Fruit fly (Drosophila melanogaster) whole organism, embryonic: ENCODE data around the gene GstD5.
A peak's percentile ranks its signal among the peaks of the same experiment; 100 is the strongest.

Experiments used
- Abd-B ChIP-seq: fragments of 200-800 bp; sonication (Bioruptor generic); optimal IDR thresholded peaks from 2 replicates; lab custom pipeline; 2018; ENCODE audit warnings: missing biosample characterization, mild to moderate bottlenecking, missing genetic modification characterization, moderate library complexity
- Adf1 ChIP-seq: fragments of 200-800 bp; sonication (Bioruptor generic); IDR thresholded peaks from 2 replicates; pipeline ENCODE4 v1.3.6; 2022; ENCODE audit warnings: missing biosample characterization, missing genetic modification characterization
- Aef1 ChIP-seq: fragments of 200-800 bp; sonication (Bioruptor generic); IDR thresholded peaks from 3 replicates; pipeline ENCODE4 v1.3.6; 2022; ENCODE audit warnings: missing biosample characterization, missing genetic modification characterization
- C15 ChIP-seq: fragments of 200-800 bp; sonication (Bioruptor generic); IDR thresholded peaks from 3 replicates; pipeline ENCODE4 v1.3.6; 2022; ENCODE audit warnings: missing biosample characterization, missing genetic modification characterization
- CG12071 ChIP-seq: fragments of 200-800 bp; sonication (Bioruptor generic); optimal IDR thresholded peaks from 3 replicates; lab custom pipeline; 2018; ENCODE audit warnings: missing biosample characterization, mild to moderate bottlenecking, missing genetic modification characterization
- CG12391 ChIP-seq: fragments of 200-800 bp; sonication (Bioruptor generic); optimal IDR thresholded peaks from 3 replicates; lab custom pipeline; 2018; ENCODE audit warnings: missing biosample characterization, mild to moderate bottlenecking, missing genetic modification characterization, moderate library complexity
- CG14710 ChIP-seq: fragments of 200-800 bp; sonication (Bioruptor generic); optimal IDR thresholded peaks from 3 replicates; lab custom pipeline; 2019; ENCODE audit warnings: missing biosample characterization, mild to moderate bottlenecking, missing genetic modification characterization, moderate library complexity
- CG15479 ChIP-seq: fragments of 200-800 bp; sonication (Bioruptor generic); optimal IDR thresholded peaks from 3 replicates; lab custom pipeline; 2019; ENCODE audit warnings: missing biosample characterization, mild to moderate bottlenecking, missing genetic modification characterization, moderate library complexity
- CG16863 ChIP-seq: fragments of 200-800 bp; sonication (Bioruptor generic); optimal IDR thresholded peaks from 3 replicates; lab custom pipeline; 2016; ENCODE audit warnings: missing biosample characterization, missing genetic modification characterization
- CG18011 ChIP-seq: fragments of 200-800 bp; sonication (Bioruptor generic); optimal IDR thresholded peaks from 2 replicates; lab custom pipeline; 2017; ENCODE audit warnings: missing biosample characterization, missing genetic modification characterization, mild to moderate bottlenecking, moderate library complexity, missing genotype
- CG18476 ChIP-seq: fragments of 200-800 bp; sonication (Bioruptor generic); optimal IDR thresholded peaks from 2 replicates; lab custom pipeline; 2016; ENCODE audit warnings: missing biosample characterization, mild to moderate bottlenecking, missing genetic modification characterization
- CG18764 ChIP-seq: fragments of 200-800 bp; sonication (Bioruptor generic); optimal IDR thresholded peaks from 3 replicates; lab custom pipeline; 2016; ENCODE audit warnings: missing biosample characterization, missing genetic modification characterization
- CG2129 ChIP-seq: fragments of 200-800 bp; sonication (Bioruptor generic); IDR thresholded peaks from 2 replicates; pipeline ENCODE4 v1.3.6; 2022; ENCODE audit warnings: missing biosample characterization, missing genetic modification characterization; ENCODE audit not compliant: partially characterized antibody
- CG30020 ChIP-seq: fragments of 200-800 bp; optimal IDR thresholded peaks from 2 replicates; lab custom pipeline; 2019; ENCODE audit warnings: missing biosample characterization, mild to moderate bottlenecking, missing genetic modification characterization, moderate library complexity
- CG31224 ChIP-seq: fragments of 200-800 bp; sonication (Bioruptor generic); IDR thresholded peaks from 2 replicates; pipeline ENCODE4 v1.3.6; 2022; ENCODE audit warnings: missing biosample characterization, missing genetic modification characterization
- CG3726 ChIP-seq: fragments of 200-800 bp; sonication (Bioruptor generic); IDR thresholded peaks from 3 replicates; pipeline ENCODE4, ENCODE4 v1.3.6; 2022; ENCODE audit warnings: missing biosample characterization, missing genetic modification characterization
- CG6654 ChIP-seq: fragments of 200-800 bp; sonication (Bioruptor generic); optimal IDR thresholded peaks from 2 replicates; lab custom pipeline; 2017; ENCODE audit warnings: missing biosample characterization, mild to moderate bottlenecking, missing genetic modification characterization
- CkIIα-i1 ChIP-seq: fragments of 200-800 bp; sonication (Bioruptor generic); IDR thresholded peaks from 2 replicates; pipeline ENCODE4 v1.3.6; 2022; ENCODE audit warnings: missing biosample characterization, missing genetic modification characterization
- D ChIP-seq, 2 experiments: fragments of 200-800 bp in 1 of 2; fragments of >200 bp in 1 of 2; sonication (Bioruptor generic) in 1 of 2; optimal IDR thresholded peaks; 2 replicates in 1 of 2; 3 replicates in 1 of 2; lab custom pipeline; 2017; ENCODE audit warnings: mild to moderate bottlenecking in 1 of 2, missing biosample characterization in 1 of 2, missing genetic modification characterization in 1 of 2, missing genetic modification reagents in 1 of 2
- Drgx ChIP-seq: fragments of 200-800 bp; sonication (Bioruptor generic); IDR thresholded peaks from 2 replicates; pipeline ENCODE4 v1.3.6; 2022; ENCODE audit warnings: missing biosample characterization, missing genetic modification characterization
- Hr39 ChIP-seq: fragments of >200 bp; optimal IDR thresholded peaks from 2 replicates; lab custom pipeline; 2017
- Lpt ChIP-seq: fragments of >200 bp; optimal IDR thresholded peaks from 2 replicates; lab custom pipeline; 2018; ENCODE audit warnings: missing biosample characterization, missing genetic modification characterization
- NFAT ChIP-seq: fragments of 200-800 bp; sonication (Bioruptor generic); IDR thresholded peaks from 2 replicates; pipeline ENCODE4 v1.3.6; 2022; ENCODE audit warnings: missing biosample characterization, missing genetic modification characterization
- Optix ChIP-seq: fragments of 200-800 bp; sonication (Bioruptor generic); IDR thresholded peaks from 3 replicates; pipeline ENCODE4 v1.3.6; 2022; ENCODE audit warnings: missing biosample characterization, missing genetic modification characterization
- Taf1 ChIP-seq: fragments of 200-800 bp; sonication (Bioruptor generic); IDR thresholded peaks from 2 replicates; pipeline ENCODE4 v1.3.6; 2022; ENCODE audit warnings: missing biosample characterization, missing genetic modification characterization
- az2 ChIP-seq: fragments of 200-800 bp; sonication (Bioruptor generic); optimal IDR thresholded peaks from 3 replicates; lab custom pipeline; 2016; ENCODE audit warnings: missing biosample characterization, missing genetic modification characterization
- br ChIP-seq: fragments of >200 bp; optimal IDR thresholded peaks from 2 replicates; lab custom pipeline; 2017
- chif ChIP-seq, 2 experiments: fragments of 200-800 bp; sonication (Bioruptor generic); optimal IDR thresholded peaks; 3 replicates each; lab custom pipeline; 2016; ENCODE audit warnings: missing biosample characterization in 2 of 2, missing genetic modification characterization in 2 of 2
- gce ChIP-seq: fragments of 200-800 bp; sonication (Bioruptor generic); IDR thresholded peaks from 3 replicates; pipeline ENCODE4 v1.3.6; 2022; ENCODE audit warnings: missing biosample characterization, missing genetic modification characterization
- gsb ChIP-seq: fragments of 200-800 bp; sonication (Bioruptor generic); IDR thresholded peaks from 2 replicates; pipeline ENCODE4 v1.3.6; 2022; ENCODE audit warnings: missing biosample characterization, missing genetic modification characterization
- klu ChIP-seq: fragments of 200-800 bp; sonication (Bioruptor generic); IDR thresholded peaks from 2 replicates; pipeline ENCODE4 v1.3.6; 2022; ENCODE audit warnings: missing biosample characterization, missing genetic modification characterization
- mirr ChIP-seq: fragments of 200-800 bp; sonication (Bioruptor generic); optimal IDR thresholded peaks from 3 replicates; lab custom pipeline; 2018; ENCODE audit warnings: missing biosample characterization, mild to moderate bottlenecking, missing genetic modification characterization
- odd ChIP-seq: fragments of 200-800 bp; sonication (Bioruptor generic); optimal IDR thresholded peaks from 2 replicates; lab custom pipeline; 2017; ENCODE audit warnings: missing biosample characterization, mild to moderate bottlenecking, missing genetic modification characterization
- pnt ChIP-seq: fragments of 200-800 bp; sonication (Bioruptor generic); optimal IDR thresholded peaks from 3 replicates; lab custom pipeline; 2016; ENCODE audit warnings: missing biosample characterization, missing genetic modification characterization
- pros ChIP-seq: fragments of 200-800 bp; sonication (Bioruptor generic); optimal IDR thresholded peaks from 3 replicates; lab custom pipeline; 2019; ENCODE audit warnings: missing biosample characterization, mild to moderate bottlenecking, missing genetic modification characterization, moderate library complexity
- sens-2 ChIP-seq: fragments of 200-800 bp; sonication (Bioruptor generic); IDR thresholded peaks from 2 replicates; pipeline ENCODE4 v1.3.6; 2022; ENCODE audit warnings: missing biosample characterization, missing genetic modification characterization
- sr ChIP-seq: fragments of 200-800 bp; sonication (Bioruptor generic); IDR thresholded peaks from 3 replicates; pipeline ENCODE4 v1.3.6; 2022; ENCODE audit warnings: missing biosample characterization, missing genetic modification characterization
- tup ChIP-seq: fragments of 200-800 bp; sonication (Bioruptor generic); optimal IDR thresholded peaks from 2 replicates; lab custom pipeline; 2016; ENCODE audit warnings: missing biosample characterization, mild to moderate bottlenecking, missing genetic modification characterization, moderate library complexity
- z ChIP-seq: fragments of 200-800 bp; sonication (Bioruptor generic); IDR thresholded peaks from 3 replicates; pipeline ENCODE4 v1.3.6; 2022; ENCODE audit warnings: missing biosample characterization, missing genetic modification characterization
- zen ChIP-seq: fragments of 200-800 bp; sonication (Bioruptor generic); optimal IDR thresholded peaks from 3 replicates; lab custom pipeline; 2018; ENCODE audit warnings: missing biosample characterization, mild to moderate bottlenecking, missing genetic modification characterization, moderate library complexity

Gene GstD5

DNA sequence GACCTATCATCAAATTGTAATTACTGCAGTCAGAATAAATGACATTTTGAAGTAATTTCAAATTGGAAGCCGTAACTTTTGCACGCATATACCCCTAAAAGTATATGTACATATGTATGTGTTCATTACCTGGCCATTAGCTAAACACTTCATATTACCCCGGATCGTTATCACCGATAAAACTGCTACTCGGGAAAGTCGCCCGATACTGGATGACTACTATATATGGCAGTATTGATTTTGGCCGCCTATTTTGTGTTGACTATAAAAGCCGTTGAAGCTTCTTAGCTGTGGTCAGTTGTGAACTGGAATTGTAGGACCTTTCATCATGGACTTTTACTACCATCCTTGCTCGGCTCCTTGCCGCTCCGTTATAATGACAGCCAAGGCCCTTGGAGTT, 4.2 kb downstream of the GstD5 start, which contains the start of gene GstD8:
GstD8 (plus strand) TSS at position 301 of the 400 bp plus-strand sequence.
- TF ChIP-seq zen (tag; lab: Kevin White, UChicago) (peak; percentile 56), CG2129 (no peak), CG18011 (no peak), tup (GFP tag; lab: Kevin White, UChicago) (no peak), gsb (GFP tag; lab: Robert Waterston, UW) (no peak)
- TF ChIP-seq, all 482 proteins: peak for 1

dm6 chr3R:12381130-12381700, 5.7 kb downstream of the GstD5 start:
- TF ChIP-seq CG14710 (tag; lab: Kevin White, UChicago) (no peak), Drgx (GFP tag; lab: Robert Waterston, UW) (peak; percentile 55), Optix (no peak), CG18764 (no peak), CkIIα-i1 (GFP tag; lab: Robert Waterston, UW) (no peak), CG18476 (peak; percentile 79)

DNA sequence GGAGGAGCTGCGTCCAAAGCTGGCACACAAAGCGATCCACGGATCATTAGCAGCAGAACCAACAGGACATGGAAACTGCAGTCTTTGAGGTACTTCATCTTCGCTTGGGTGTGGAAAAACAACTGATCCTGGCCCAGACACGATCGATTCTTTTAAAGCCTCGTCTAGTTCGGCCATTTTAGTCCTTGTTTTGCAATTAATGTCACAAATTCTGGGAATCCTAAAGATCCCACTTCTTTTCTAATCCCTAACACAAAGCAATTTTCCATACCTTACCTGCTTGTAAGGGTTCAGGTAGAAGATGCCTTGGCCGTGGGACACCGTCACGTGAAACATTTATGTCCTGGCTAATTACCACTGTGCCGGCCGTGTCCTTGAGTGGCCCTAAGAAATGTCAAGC, 7.0 kb downstream of the GstD5 start, which contains the start of gene CG10035:
CG10035 (minus strand) TSS at position 129 of the 400 bp plus-strand sequence.
- TF ChIP-seq Adf1 (GFP tag; lab: Robert Waterston, UW): no peak
- TF ChIP-seq CG12391 (tag; lab: Kevin White, UChicago): no peak
- TF ChIP-seq CG15479 (GFP tag; lab: Kevin White, UChicago): peak; percentile 20
- TF ChIP-seq CG3726 (GFP tag; lab: Robert Waterston, UW): no peak
- no peak for TF ChIP-seq gce
- no peak for TF ChIP-seq CG31224 (GFP tag; lab: Robert Waterston, UW)
- TF ChIP-seq mirr (GFP tag; lab: Kevin White, UChicago): no peak
- TF ChIP-seq az2 (GFP tag; lab: Kevin White, UChicago): no peak
- no peak for TF ChIP-seq sr (GFP tag; lab: Robert Waterston, UW)
- no peak for TF ChIP-seq Lpt (GFP tag; lab: Kevin White, UChicago)
- no peak for TF ChIP-seq br (lab: Kevin White, UChicago)
- no peak for TF ChIP-seq CG12071 (GFP tag; lab: Kevin White, UChicago)
- TF ChIP-seq D (optimal IDR thresholded peaks at IDR 0.05; lab: Kevin White, UChicago): peak; percentile 55
- no peak for TF ChIP-seq D (GFP tag; optimal IDR thresholded peaks at IDR 0.05; lab: Kevin White, UChicago)
- TF ChIP-seq CG16863 (GFP tag; lab: Kevin White, UChicago): no peak
- no peak for TF ChIP-seq Abd-B
- no peak for TF ChIP-seq Aef1 (GFP tag; lab: Robert Waterston, UW)
- TF ChIP-seq klu (GFP tag; lab: Robert Waterston, UW): no peak
- TF ChIP-seq Taf1 (GFP tag; lab: Robert Waterston, UW): no peak
- no peak for TF ChIP-seq chif (GFP tag; optimal IDR thresholded peaks at IDR 0.05; lab: Kevin White, UChicago)
- TF ChIP-seq odd: no peak
- TF ChIP-seq zen (tag; lab: Kevin White, UChicago): peak; percentile 98
- TF ChIP-seq z: no peak
- no peak for TF ChIP-seq CG6654 (GFP tag; lab: Kevin White, UChicago)
- no peak for TF ChIP-seq CG30020
- no peak for TF ChIP-seq Hr39 (lab: Kevin White, UChicago)
- no peak for TF ChIP-seq sens-2 (GFP tag; lab: Robert Waterston, UW)
- TF ChIP-seq pnt: no peak
- peak; percentile 12 for TF ChIP-seq pros (GFP tag; lab: Kevin White, UChicago)
- no peak for TF ChIP-seq NFAT (GFP tag; lab: Robert Waterston, UW)
- TF ChIP-seq C15 (GFP tag; lab: Robert Waterston, UW): no peak
- TF ChIP-seq, all 482 proteins: peak for 4
